Fruit fly (Drosophila melanogaster) ovary, adult (tissue): ENCODE measurements around the gene inaF-B.
A peak's percentile ranks its signal among the peaks of the same experiment; 100 is the strongest.

ENCODE experiments used
- CG17801 ChIP-seq: fragments of 200-800 bp; optimal IDR thresholded peaks from 2 replicates; lab custom pipeline; 2019; ENCODE audit warnings: missing biosample characterization, mild to moderate bottlenecking, missing genetic modification characterization, moderate library complexity; ENCODE audit not compliant: partially characterized antibody

inaF-B gene

DNA sequence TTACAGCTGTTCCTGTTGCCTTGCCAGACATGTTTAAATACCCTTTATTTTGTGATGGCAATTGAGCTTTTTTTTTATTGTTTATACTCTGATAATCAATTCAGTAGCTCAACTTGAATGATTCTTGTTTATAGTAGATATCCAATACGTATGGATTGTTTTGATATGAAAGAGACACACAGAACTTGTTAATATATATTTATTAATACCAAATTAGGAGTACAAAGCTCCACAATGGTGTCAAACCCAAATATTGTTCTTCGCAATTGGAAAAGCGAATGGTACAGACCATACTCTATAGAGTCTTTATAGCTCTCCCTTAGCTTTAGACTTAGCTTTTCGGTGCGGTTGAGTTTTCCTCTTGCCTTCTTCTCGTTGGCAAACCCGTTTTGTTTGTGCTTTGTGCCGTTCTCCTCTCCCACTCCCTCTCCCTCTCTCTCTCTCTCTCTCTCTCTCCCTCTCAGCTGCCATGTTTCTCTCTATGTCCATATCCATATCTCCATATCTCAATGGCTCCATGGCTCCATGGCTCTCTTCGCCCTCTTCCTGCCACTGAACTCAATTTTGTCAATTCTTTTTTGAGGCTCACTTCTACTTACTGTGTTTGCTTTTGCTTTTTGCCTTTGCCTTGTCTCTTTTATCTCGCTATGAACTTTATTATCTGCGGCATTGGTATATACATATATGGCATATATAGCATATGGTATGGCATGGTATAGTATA, 46.5 kb downstream of the inaF-B start:
- peak; percentile 18 for TF ChIP-seq CG17801

DNA sequence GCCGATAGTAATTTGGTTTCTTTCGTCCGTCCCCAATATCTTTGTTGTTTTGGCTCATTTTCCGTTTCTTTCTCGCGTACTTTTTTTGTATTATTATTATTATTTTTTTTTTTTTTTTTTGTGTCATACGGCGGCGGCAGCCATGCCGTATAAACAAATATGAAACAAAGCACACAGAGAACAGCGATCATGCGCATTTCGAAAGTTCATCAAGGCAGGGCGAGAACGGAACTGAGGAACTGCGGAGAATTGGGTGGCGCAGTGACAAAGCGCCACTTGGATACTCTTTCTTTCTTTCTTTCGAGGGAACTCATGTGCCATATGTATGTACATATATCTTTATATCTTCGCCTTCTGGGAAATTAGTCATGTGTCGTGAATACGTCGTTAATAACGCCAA, 48.1 kb downstream of the inaF-B start:
- TF ChIP-seq CG17801, result peak; percentile 28

DNA sequence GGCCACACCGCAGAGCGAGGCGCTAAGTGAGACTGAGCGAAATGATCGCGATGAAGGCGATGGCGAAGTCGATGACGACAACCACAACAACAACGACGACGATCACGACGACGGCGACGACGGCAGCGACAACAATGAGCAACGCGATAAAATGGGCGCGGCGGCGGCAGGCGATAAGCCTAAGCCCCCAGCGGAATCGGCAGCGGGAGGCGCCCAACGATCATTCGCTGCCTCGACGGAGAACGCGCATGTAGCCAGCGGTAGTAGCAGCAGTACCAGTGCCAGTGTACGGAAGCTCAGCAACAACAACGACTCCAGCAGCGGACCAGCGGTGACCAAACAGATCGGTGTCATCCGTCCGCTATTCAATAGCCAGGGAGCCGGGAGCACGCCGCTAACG, 49.1 kb downstream of the inaF-B start:
- peak; percentile 47 for TF ChIP-seq CG17801

DNA sequence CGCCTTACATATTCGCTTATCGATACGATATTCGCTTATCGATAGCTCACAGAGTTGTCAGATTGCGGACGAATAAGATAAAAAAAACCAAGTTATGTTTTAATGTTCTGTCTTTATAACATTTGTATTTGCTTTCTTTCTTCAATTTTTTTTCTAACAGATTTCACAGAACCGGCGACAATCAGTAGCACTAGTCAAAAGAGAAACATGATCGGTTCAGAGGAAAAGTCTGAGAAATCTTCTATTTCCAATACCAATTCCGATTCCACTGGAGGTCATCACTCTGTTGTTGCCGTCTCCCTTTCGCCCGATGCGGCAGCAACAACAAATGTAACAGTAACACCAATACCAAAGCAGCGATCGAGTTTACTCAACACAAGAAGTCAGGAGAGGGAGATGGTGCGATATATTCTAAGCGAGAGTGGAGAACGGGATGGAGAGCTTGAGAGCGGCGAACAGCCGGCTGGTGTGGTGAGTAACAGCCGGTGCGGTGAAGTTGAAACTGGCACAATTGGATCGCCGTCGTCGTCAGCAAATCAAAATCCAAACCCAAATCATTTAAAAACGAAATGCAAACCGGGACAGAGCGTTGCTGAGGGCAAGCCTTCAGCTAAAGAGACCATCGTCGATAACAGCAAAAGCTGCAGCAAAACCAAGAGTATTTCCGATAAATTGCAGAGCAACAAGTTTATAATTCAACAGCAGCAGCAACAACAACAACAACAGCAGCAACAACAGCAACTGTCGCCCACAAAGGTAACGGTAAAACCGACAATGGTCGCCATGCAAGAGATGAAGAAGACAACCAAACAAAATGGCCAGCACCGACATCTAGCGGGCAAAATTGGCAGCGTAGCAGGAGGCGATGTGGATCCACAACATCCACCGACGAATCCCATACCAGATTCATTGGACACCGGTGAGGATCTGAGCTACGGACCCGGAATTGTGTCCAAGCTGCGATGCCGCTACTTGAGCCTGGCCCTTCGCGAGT, 50.7 kb downstream of the inaF-B start:
- TF ChIP-seq CG17801, result peak; percentile 69

DNA sequence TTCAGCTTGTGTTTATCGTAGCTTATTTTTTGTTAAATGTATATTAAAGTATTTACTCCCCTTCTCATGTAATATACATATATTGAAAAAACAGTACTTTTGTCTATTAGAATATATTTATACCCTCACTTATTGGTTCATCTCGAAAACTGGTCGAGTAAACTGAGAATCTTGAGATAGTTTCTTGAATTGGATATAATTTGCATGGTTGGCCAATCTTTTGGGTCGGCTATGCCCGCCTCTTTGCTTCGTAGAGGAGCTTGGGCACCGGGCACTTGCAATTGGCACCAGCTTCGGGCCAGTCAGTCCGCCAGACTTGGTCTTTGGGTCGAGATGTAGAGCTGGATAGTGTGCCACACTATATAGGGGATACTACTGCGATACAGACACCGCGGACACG, 52.2 kb downstream of the inaF-B start:
- TF ChIP-seq CG17801, result peak; percentile 74

DNA sequence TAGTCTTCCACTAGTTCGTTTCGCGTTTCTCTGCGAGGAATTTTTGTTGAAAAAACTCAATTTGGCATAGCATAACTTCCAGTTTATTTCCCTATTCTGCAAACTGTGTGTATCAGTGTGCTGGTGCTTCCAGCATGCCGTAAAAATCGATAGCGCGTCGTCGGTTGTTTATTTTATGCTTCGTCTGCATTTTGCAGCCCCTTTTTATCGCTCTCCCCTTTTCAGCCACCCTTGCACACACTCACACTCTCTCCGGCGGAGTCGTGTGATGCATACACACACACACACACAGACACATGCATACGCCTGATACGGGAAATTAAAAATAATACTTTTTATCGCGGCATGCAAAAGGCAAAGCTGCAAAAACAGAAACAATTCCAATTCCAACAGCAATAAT, 53.1 kb downstream of the inaF-B start:
- TF ChIP-seq CG17801, result peak; percentile 1

DNA sequence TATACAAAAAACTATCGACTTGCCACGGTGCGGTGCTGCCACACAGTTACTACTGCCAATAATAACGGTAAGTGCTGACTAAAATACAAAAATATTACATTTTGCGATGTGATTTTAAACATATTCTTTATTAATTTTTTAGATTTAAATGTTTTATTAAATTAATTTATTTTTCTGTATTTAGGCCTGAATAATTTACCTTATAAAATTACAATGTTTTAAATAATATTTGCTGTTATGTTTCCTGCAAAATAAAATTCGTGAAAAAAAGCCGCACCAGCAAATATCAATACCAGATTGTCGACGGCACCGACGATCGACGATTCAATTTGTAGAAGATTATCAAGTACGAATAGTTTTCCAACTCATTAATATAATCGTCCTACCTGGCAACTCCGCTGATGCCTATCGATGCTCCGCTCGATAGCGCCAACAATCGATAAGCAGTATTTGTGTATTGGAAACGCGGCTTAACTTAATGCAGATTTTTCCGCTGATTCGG, 54.0 kb downstream of the inaF-B start, which contains the start of the genes Vlet and bif:
TSS of gene Vlet (minus strand) at position 51 of the 502 bp plus-strand sequence.
TSS of gene bif (plus strand) at position 432 of the 502 bp plus-strand sequence.
- TF ChIP-seq CG17801, result peak; percentile 74
